Fruit fly (Drosophila melanogaster) whole organism, pupa: ENCODE results near the gene CG9649.

Source experiments
- CG12605 ChIP-seq: fragments of 200-800 bp; sonication (Bioruptor generic); IDR thresholded peaks from 2 replicates; pipeline ENCODE4 v1.3.6; 2022; ENCODE audit warnings: missing biosample characterization, missing genetic modification characterization
- fd96Ca ChIP-seq: fragments of 200-800 bp; sonication (Bioruptor generic); IDR thresholded peaks from 3 replicates; pipeline ENCODE4 v1.3.6; 2022; ENCODE audit warnings: missing biosample characterization, missing genetic modification characterization

The CG9649 gene

dm6 chr3R:14214776-14215175, 2.9 kb downstream of the CG9649 start, which contains the start of gene Dop1R1:
Dop1R1 (minus strand) TSS chr3R:14214810.
- no peak for TF ChIP-seq fd96Ca (GFP tag; lab: Robert Waterston, UW)
- TF ChIP-seq CG12605 (GFP tag; lab: Robert Waterston, UW): peak; percentile 92
